Fruit fly (Drosophila melanogaster) whole organism, pupa: ENCODE results near the gene CG9132.

Source experiments
- CG10348 ChIP-seq: fragments of 200-800 bp; sonication (Bioruptor generic); IDR thresholded peaks from 2 replicates; pipeline ENCODE4 v1.3.6; 2022; ENCODE audit warnings: missing biosample characterization, missing genetic modification characterization
- CG12605 ChIP-seq: fragments of 200-800 bp; sonication (Bioruptor generic); IDR thresholded peaks from 2 replicates; pipeline ENCODE4 v1.3.6; 2022; ENCODE audit warnings: missing biosample characterization, missing genetic modification characterization
- CG13204 ChIP-seq: fragments of 200-800 bp; sonication (Bioruptor generic); optimal IDR thresholded peaks from 2 replicates; lab custom pipeline; 2018; ENCODE audit warnings: missing biosample characterization, mild to moderate bottlenecking, missing genetic modification characterization, moderate library complexity
- CG14655 ChIP-seq: fragments of 200-800 bp; sonication (Bioruptor generic); optimal IDR thresholded peaks from 3 replicates; lab custom pipeline; 2017; ENCODE audit warnings: mild to moderate bottlenecking, missing biosample characterization, missing genetic modification reagents, missing genetic modification characterization
- CG15710 ChIP-seq: fragments of 200-800 bp; sonication (Bioruptor generic); optimal IDR thresholded peaks from 2 replicates; lab custom pipeline; 2018; ENCODE audit warnings: missing biosample characterization, mild to moderate bottlenecking, missing genetic modification characterization, moderate library complexity
- CG17806 ChIP-seq: fragments of 200-800 bp; sonication (Bioruptor generic); optimal IDR thresholded peaks from 2 replicates; lab custom pipeline; 2018; ENCODE audit warnings: missing biosample characterization, mild to moderate bottlenecking, missing genetic modification characterization, moderate library complexity
- CG32121 ChIP-seq: fragments of 200-800 bp; sonication (Bioruptor generic); IDR thresholded peaks from 2 replicates; pipeline ENCODE4 v1.3.6; 2022; ENCODE audit warnings: missing biosample characterization, missing genetic modification characterization
- CG34367 ChIP-seq: fragments of 200-800 bp; sonication (Bioruptor generic); optimal IDR thresholded peaks from 2 replicates; lab custom pipeline; 2018; ENCODE audit warnings: missing biosample characterization, mild to moderate bottlenecking, missing genetic modification characterization
- CG4496 ChIP-seq: fragments of 200-800 bp; sonication (Bioruptor generic); IDR thresholded peaks from 3 replicates; pipeline ENCODE4 v1.3.6; 2022; ENCODE audit warnings: missing biosample characterization, missing genetic modification characterization
- CG8159 ChIP-seq: fragments of 200-800 bp; sonication (Bioruptor generic); optimal IDR thresholded peaks from 3 replicates; lab custom pipeline; 2018; ENCODE audit warnings: missing biosample characterization, mild to moderate bottlenecking, missing genetic modification characterization, moderate library complexity
- CG8301 ChIP-seq: fragments of 200-800 bp; sonication (Bioruptor generic); optimal IDR thresholded peaks from 2 replicates; lab custom pipeline; 2018; ENCODE audit warnings: missing biosample characterization, mild to moderate bottlenecking, missing genetic modification characterization
- CG9948 ChIP-seq: fragments of 200-800 bp; sonication (Bioruptor generic); optimal IDR thresholded peaks from 2 replicates; lab custom pipeline; 2018; ENCODE audit warnings: missing biosample characterization, mild to moderate bottlenecking, missing genetic modification characterization, moderate library complexity
- D1 ChIP-seq: fragments of 200-800 bp; sonication (Bioruptor generic); optimal IDR thresholded peaks from 2 replicates; lab custom pipeline; 2018; ENCODE audit warnings: missing biosample characterization, mild to moderate bottlenecking, missing genetic modification characterization, moderate library complexity
- EcR ChIP-seq: fragments of 200-800 bp; sonication (Bioruptor generic); optimal IDR thresholded peaks from 3 replicates; lab custom pipeline; 2019; ENCODE audit warnings: missing biosample characterization, missing genetic modification characterization, mild to moderate bottlenecking, moderate library complexity, missing genetic modification reagents
- Ets98B ChIP-seq: fragments of 200-800 bp; sonication (Bioruptor generic); IDR thresholded peaks from 2 replicates; pipeline ENCODE4 v1.3.6; 2022; ENCODE audit warnings: missing biosample characterization, missing genetic modification characterization
- Pif1A ChIP-seq: fragments of 200-800 bp; sonication (Bioruptor generic); optimal IDR thresholded peaks from 3 replicates; lab custom pipeline; 2016; ENCODE audit warnings: missing biosample characterization, missing genetic modification characterization
- Pif1B ChIP-seq: fragments of 200-800 bp; sonication (Bioruptor generic); optimal IDR thresholded peaks from 3 replicates; lab custom pipeline; 2016; ENCODE audit warnings: missing biosample characterization, missing genetic modification characterization
- Snoo ChIP-seq: fragments of 200-800 bp; sonication (Bioruptor generic); optimal IDR thresholded peaks from 3 replicates; lab custom pipeline; 2017; ENCODE audit warnings: missing biosample characterization, mild to moderate bottlenecking, missing genetic modification characterization, inconsistent platforms
- fd96Ca ChIP-seq: fragments of 200-800 bp; sonication (Bioruptor generic); IDR thresholded peaks from 3 replicates; pipeline ENCODE4 v1.3.6; 2022; ENCODE audit warnings: missing biosample characterization, missing genetic modification characterization
- gl ChIP-seq: fragments of 200-800 bp; sonication (Bioruptor generic); optimal IDR thresholded peaks from 2 replicates; lab custom pipeline; 2018; ENCODE audit warnings: missing biosample characterization, mild to moderate bottlenecking, missing genetic modification characterization
- rn ChIP-seq: fragments of 200-800 bp; sonication (Bioruptor generic); IDR thresholded peaks from 2 replicates; pipeline ENCODE4 v1.3.6; 2022; ENCODE audit warnings: missing biosample characterization, missing genetic modification characterization

CG9132 gene

dm6 chrX:16803299-16803698 lies 2.8 kb upstream of the CG9132 start, which contains the start of the genes Rai1 and CG13005:
Gene Rai1, minus strand, starts transcription at chrX:16803344.
Gene CG13005, plus strand, starts transcription at chrX:16803650.
- TF ChIP-seq rn (GFP tag; lab: Robert Waterston, UW) (no peak), Ets98B (GFP tag; lab: Robert Waterston, UW) (no peak), gl (tag; lab: Kevin White, UChicago) (no peak), CG10348 (GFP tag; lab: Robert Waterston, UW) (no peak), Pif1A (GFP tag; lab: Kevin White, UChicago) (no peak), CG9948 (tag; lab: Kevin White, UChicago) (no peak), CG8301 (tag; lab: Kevin White, UChicago) (no peak), CG4496 (GFP tag; lab: Robert Waterston, UW) (no peak), CG32121 (no peak), CG12605 (no peak), fd96Ca (GFP tag; lab: Robert Waterston, UW) (no peak), CG8159 (no peak), CG17806 (tag; lab: Kevin White, UChicago) (no peak), Snoo (tag; lab: Kevin White, UChicago) (no peak), CG13204 (GFP tag; lab: Kevin White, UChicago) (no peak), CG14655 (GFP tag; lab: Kevin White, UChicago) (no peak), D1 (no peak), CG15710 (no peak)
- TF ChIP-seq, all 21 proteins: peak for 0

dm6 chrX:16799914-16800313 lies 596 bp downstream of the CG9132 start:
- TF ChIP-seq fd96Ca (GFP tag; lab: Robert Waterston, UW) (no peak), CG8159 (peak; percentile 8), CG12605 (no peak), CG17806 (tag; lab: Kevin White, UChicago) (no peak), CG8301 (tag; lab: Kevin White, UChicago) (no peak)
- TF ChIP-seq, all 21 proteins: peak for 1

- TF ChIP-seq Pif1A (GFP tag; lab: Kevin White, UChicago) = no peak
- no peak for TF ChIP-seq fd96Ca (GFP tag; lab: Robert Waterston, UW)
- TF ChIP-seq CG9948 (tag; lab: Kevin White, UChicago) = no peak
- no peak for TF ChIP-seq gl (tag; lab: Kevin White, UChicago)
- TF ChIP-seq Ets98B (GFP tag; lab: Robert Waterston, UW) = no peak
- TF ChIP-seq CG14655 (GFP tag; lab: Kevin White, UChicago) = no peak
- TF ChIP-seq CG4496 (GFP tag; lab: Robert Waterston, UW) = no peak
- TF ChIP-seq CG34367 (tag; lab: Kevin White, UChicago) = no peak
- TF ChIP-seq Pif1B (GFP tag; lab: Kevin White, UChicago) = no peak
- no peak for TF ChIP-seq CG10348 (GFP tag; lab: Robert Waterston, UW)
- no peak for TF ChIP-seq CG17806 (tag; lab: Kevin White, UChicago)
These were observed 2.3 kb downstream of the CG9132 start for dm6 chrX:16798166-16798565.

dm6 chrX:16793129-16793748 lies 7.3 kb downstream of the CG9132 start:
- TF ChIP-seq gl (tag; lab: Kevin White, UChicago) (no peak), Ets98B (GFP tag; lab: Robert Waterston, UW) (no peak), CG9948 (tag; lab: Kevin White, UChicago) (no peak), Pif1A (GFP tag; lab: Kevin White, UChicago) (no peak), CG14655 (GFP tag; lab: Kevin White, UChicago) (no peak), CG17806 (tag; lab: Kevin White, UChicago) (no peak), CG34367 (tag; lab: Kevin White, UChicago) (no peak), CG32121 (no peak), CG13204 (GFP tag; lab: Kevin White, UChicago) (no peak), CG8159 (no peak), D1 (no peak), CG15710 (no peak), rn (GFP tag; lab: Robert Waterston, UW) (no peak), CG12605 (no peak)

dm6 chrX:16791920-16792829 lies 8.3 kb downstream of the CG9132 start, which contains the start of gene CG4768:
Gene CG4768, plus strand, starts transcription at chrX:16792119.
- no peak for TF ChIP-seq CG4496 (GFP tag; lab: Robert Waterston, UW)
- TF ChIP-seq CG10348 (GFP tag; lab: Robert Waterston, UW) = no peak

- TF ChIP-seq gl (tag; lab: Kevin White, UChicago) (no peak), EcR (GFP tag; lab: Kevin White, UChicago) (no peak), Pif1A (GFP tag; lab: Kevin White, UChicago) (no peak)
These were observed 9.5 kb downstream of the CG9132 start, which contains the start of gene Rrp45 for dm6 chrX:16791058-16791457. Gene Rrp45, minus strand, starts transcription at chrX:16791266.
